Fruit fly (Drosophila melanogaster): ENCODE measurements around the gene Cad96Cb.
A peak's percentile ranks its signal among the peaks of the same experiment; 100 is the strongest.

The Cad96Cb gene

dm6 chr3R:25205413-25205977, 26.6 kb downstream of the Cad96Cb start:
- TF ChIP-seq Dif (GFP tag; optimal IDR thresholded peaks at IDR 0.05; ENCODE audit: partially characterized antibody): peak; percentile 2
- no peak for TF ChIP-seq pan (optimal IDR thresholded peaks at IDR 0.05)
- TF ChIP-seq sage (GFP tag; optimal IDR thresholded peaks at IDR 0.05): no peak
- no peak for TF ChIP-seq Mio (GFP tag; optimal IDR thresholded peaks at IDR 0.05)
- TF ChIP-seq sv (GFP tag; optimal IDR thresholded peaks at IDR 0.05): no peak
- TF ChIP-seq Sp1 (GFP tag; optimal IDR thresholded peaks at IDR 0.05): peak; percentile 2
- TF ChIP-seq fru (GFP tag; optimal IDR thresholded peaks at IDR 0.05): peak; percentile 9
- TF ChIP-seq Myc (optimal IDR thresholded peaks at IDR 0.05): no peak
- TF ChIP-seq dl (GFP tag; optimal IDR thresholded peaks at IDR 0.05; ENCODE audit: insufficient read depth in 1 of 2, partially characterized antibody in 2 of 2): no peak
- TF ChIP-seq psq (GFP tag; optimal IDR thresholded peaks at IDR 0.05): no peak
- no peak for TF ChIP-seq Hnf4 (GFP tag; optimal IDR thresholded peaks at IDR 0.05)
- TF ChIP-seq Hr78 (GFP tag; optimal IDR thresholded peaks at IDR 0.05): no peak
- no peak for TF ChIP-seq usp (GFP tag; optimal IDR thresholded peaks at IDR 0.05)
- no peak for TF ChIP-seq CG9705 (GFP tag; optimal IDR thresholded peaks at IDR 0.05)
- TF ChIP-seq Jra (GFP tag; optimal IDR thresholded peaks at IDR 0.05): no peak
- TF ChIP-seq h (GFP tag; optimal IDR thresholded peaks at IDR 0.05): no peak
- no peak for TF ChIP-seq Abd-B (GFP tag; optimal IDR thresholded peaks at IDR 0.05)
- TF ChIP-seq dmrt93B (GFP tag; optimal IDR thresholded peaks at IDR 0.05): no peak
- TF ChIP-seq tai (GFP tag; optimal IDR thresholded peaks at IDR 0.05): no peak
- no peak for TF ChIP-seq Dfd (GFP tag; optimal IDR thresholded peaks at IDR 0.05)
- TF ChIP-seq CG32264 (GFP tag; optimal IDR thresholded peaks at IDR 0.05): no peak
- TF ChIP-seq HLH106 (tag; optimal IDR thresholded peaks at IDR 0.05): no peak
- TF ChIP-seq jim (GFP tag; optimal IDR thresholded peaks at IDR 0.05): no peak
- no peak for TF ChIP-seq foxo (GFP tag; optimal IDR thresholded peaks at IDR 0.05)
- no peak for TF ChIP-seq OdsH (GFP tag; optimal IDR thresholded peaks at IDR 0.05)
- TF ChIP-seq brk (GFP tag; optimal IDR thresholded peaks at IDR 0.05): peak; percentile 2
- TF ChIP-seq br (GFP tag; optimal IDR thresholded peaks at IDR 0.05): peak; percentile 24
- TF ChIP-seq Vsx2 (GFP tag; optimal IDR thresholded peaks at IDR 0.05; ENCODE audit: partially characterized antibody): no peak
- no peak for TF ChIP-seq lola (GFP tag; optimal IDR thresholded peaks at IDR 0.05)
- TF ChIP-seq dsf (GFP tag; optimal IDR thresholded peaks at IDR 0.05; ENCODE audit: borderline replicate concordance): no peak
- no peak for TF ChIP-seq ey (GFP tag; optimal IDR thresholded peaks at IDR 0.05)
- TF ChIP-seq rgr (GFP tag; optimal IDR thresholded peaks at IDR 0.05): no peak
- peak; percentile 4 for TF ChIP-seq CrebA (GFP tag; optimal IDR thresholded peaks at IDR 0.05; ENCODE audit: borderline replicate concordance)
- no peak for TF ChIP-seq Hr83 (GFP tag; optimal IDR thresholded peaks at IDR 0.05; ENCODE audit: poor library complexity, severe bottlenecking)
- TF ChIP-seq woc (GFP tag; optimal IDR thresholded peaks at IDR 0.05): no peak
- no peak for TF ChIP-seq N (GFP tag; optimal IDR thresholded peaks at IDR 0.05)
- TF ChIP-seq Rel (GFP tag; optimal IDR thresholded peaks at IDR 0.05): no peak
- TF ChIP-seq Rel (tag; optimal IDR thresholded peaks at IDR 0.05): no peak
- no peak for TF ChIP-seq GATAd (GFP tag; optimal IDR thresholded peaks at IDR 0.05)

- TF ChIP-seq Abd-B (GFP tag; optimal IDR thresholded peaks at IDR 0.05) (no peak), Vsx2 (GFP tag; optimal IDR thresholded peaks at IDR 0.05; ENCODE audit: partially characterized antibody) (peak; percentile 3)
Observed at dm6 chr3R:25199321-25199868, 32.7 kb downstream of the Cad96Cb start, which contains the start of gene CG13654. Gene CG13654, plus strand, starts transcription at chr3R:25199818.

Data from whole organism, wandering third instar larva.